Worm (Caenorhabditis elegans): ENCODE results near the gene R01E6.2.

Gene R01E6.2

DNA sequence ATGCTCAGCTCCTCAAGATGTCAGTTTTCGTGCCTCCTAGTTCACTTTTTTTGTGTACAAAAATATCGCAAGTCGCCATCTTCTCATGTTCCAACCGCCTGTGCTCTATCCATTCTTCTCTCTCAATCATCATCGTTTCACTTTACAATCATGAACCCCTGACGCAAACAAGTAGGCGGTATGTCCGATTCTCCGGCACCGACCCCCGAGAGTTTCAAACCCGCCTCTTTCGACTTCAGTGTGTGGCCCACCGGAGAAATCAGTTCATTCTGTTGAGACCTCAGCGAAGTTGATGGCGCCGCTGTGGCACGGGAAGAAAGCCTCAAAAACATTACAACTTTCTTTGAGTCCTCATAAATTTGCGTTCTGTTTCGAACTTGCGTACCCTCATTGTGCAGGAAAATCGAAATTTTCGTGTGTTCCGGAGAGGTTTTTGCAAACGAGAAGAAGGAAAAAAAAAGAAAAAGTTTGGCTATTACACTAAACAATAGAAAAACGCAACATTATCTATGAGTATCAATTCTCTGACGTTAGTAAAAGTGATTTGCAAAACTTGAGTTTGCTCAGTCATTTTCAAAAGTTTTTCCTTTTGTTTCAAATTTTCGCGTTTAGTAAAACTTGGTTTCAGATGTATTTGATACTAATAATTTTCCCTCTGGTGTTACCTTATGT is 38.7 kb upstream of the R01E6.2 start, which contains the start of gene F54B11.9:
F54B11.9 (plus strand) TSS at position 622 of the 672 bp plus-strand sequence.
- TF ChIP-seq sdc-2 (tag; optimal IDR thresholded peaks at IDR 0.05) (peak; percentile 96), lim-6 (tag; optimal IDR thresholded peaks at IDR 0.05) (no peak), ceh-18 (tag; optimal IDR thresholded peaks at IDR 0.05) (peak; percentile 40)

DNA sequence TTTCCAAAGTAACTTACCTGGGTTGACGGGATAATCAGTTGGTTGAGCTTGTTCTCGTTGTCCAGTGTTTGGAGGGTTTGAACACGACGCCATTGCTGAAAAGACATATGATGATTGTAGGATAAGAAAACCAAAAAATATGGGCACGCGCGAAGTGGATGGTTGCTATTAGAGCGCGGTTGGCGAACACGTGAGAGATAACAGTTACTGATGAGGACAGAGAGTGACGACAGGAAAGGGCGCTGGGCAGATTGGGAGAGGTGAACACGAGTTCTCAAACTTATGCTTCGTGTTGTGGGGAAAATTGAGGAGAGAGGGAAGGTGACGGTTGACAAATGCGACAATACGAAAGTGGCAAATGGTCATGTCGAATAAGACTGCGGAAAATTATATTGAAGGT is 37.5 kb upstream of the R01E6.2 start, which contains the start of gene F54B11.8:
F54B11.8 (minus strand) TSS at position 101 of the 400 bp plus-strand sequence.
- no peak for TF ChIP-seq ceh-24 (tag; optimal IDR thresholded peaks at IDR 0.05)
- TF ChIP-seq npax-4 (tag; optimal IDR thresholded peaks at IDR 0.05) = no peak
- TF ChIP-seq ceh-18 (tag; optimal IDR thresholded peaks at IDR 0.05) = no peak
- no peak for TF ChIP-seq ceh-30 (tag; optimal IDR thresholded peaks at IDR 0.05)
- TF ChIP-seq K09A11.1 (tag; optimal IDR thresholded peaks at IDR 0.05; ENCODE audit: insufficient read depth) = no peak
- TF ChIP-seq pqm-1 (tag; optimal IDR thresholded peaks at IDR 0.05) = no peak
- no peak for TF ChIP-seq sdc-2 (tag; optimal IDR thresholded peaks at IDR 0.05)
- TF ChIP-seq zip-5 (tag; optimal IDR thresholded peaks at IDR 0.05) = no peak
- TF ChIP-seq rnt-1 (tag; optimal IDR thresholded peaks at IDR 0.05) = no peak
- no peak for TF ChIP-seq fkh-10 (GFP tag; optimal IDR thresholded peaks at IDR 0.05)
- TF ChIP-seq hlh-30 (tag; optimal IDR thresholded peaks at IDR 0.05; ENCODE audit: insufficient read depth) = no peak
- no peak for TF ChIP-seq nhr-232 (tag; optimal IDR thresholded peaks at IDR 0.05)
- no peak for TF ChIP-seq unc-42 (tag; optimal IDR thresholded peaks at IDR 0.05)
- TF ChIP-seq dmd-4 (tag; optimal IDR thresholded peaks at IDR 0.05; ENCODE audit: borderline replicate concordance) = no peak
- TF ChIP-seq hlh-15 (tag; optimal IDR thresholded peaks at IDR 0.05) = no peak

DNA sequence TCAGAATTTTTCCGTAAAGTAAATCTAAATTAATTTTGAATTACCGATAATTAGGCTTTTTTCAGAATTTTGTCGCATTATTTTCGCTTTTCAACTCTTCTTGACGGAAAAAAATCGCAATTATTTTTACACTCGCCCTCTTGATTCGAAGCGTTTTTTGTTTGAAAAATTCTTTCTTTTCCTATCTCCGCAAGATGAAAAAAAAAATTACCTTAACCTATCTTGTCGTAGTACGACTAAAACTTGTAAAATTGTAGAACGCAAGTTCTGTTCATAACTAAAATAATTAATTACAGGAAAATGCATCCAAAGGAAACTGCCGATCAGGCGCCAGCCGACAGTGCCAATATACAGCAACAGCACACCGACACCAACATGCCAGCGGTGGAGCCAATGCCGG is 33.8 kb upstream of the R01E6.2 start, which contains the start of gene F54B11.7:
F54B11.7 (plus strand) TSS at position 301 of the 400 bp plus-strand sequence.
- TF ChIP-seq dmd-4 (tag; optimal IDR thresholded peaks at IDR 0.05; ENCODE audit: borderline replicate concordance) (no peak), nfya-1 (tag; optimal IDR thresholded peaks at IDR 0.05) (no peak), ref-2 (tag; optimal IDR thresholded peaks at IDR 0.05) (no peak), dve-1 (tag; optimal IDR thresholded peaks at IDR 0.05) (no peak), unc-86 (tag; optimal IDR thresholded peaks at IDR 0.05) (no peak), pros-1 (tag; optimal IDR thresholded peaks at IDR 0.05) (no peak), tbx-7 (tag; optimal IDR thresholded peaks at IDR 0.05) (no peak), madf-2 (tag; optimal IDR thresholded peaks at IDR 0.05) (no peak), lin-11 (tag; optimal IDR thresholded peaks at IDR 0.05) (no peak), mec-3 (tag; optimal IDR thresholded peaks at IDR 0.05; ENCODE audit: borderline replicate concordance) (no peak), C38D4.7 (GFP tag; optimal IDR thresholded peaks at IDR 0.05) (no peak), che-1 (tag; optimal IDR thresholded peaks at IDR 0.05) (no peak), hlh-13 (GFP tag; optimal IDR thresholded peaks at IDR 0.05) (no peak), ceh-24 (tag; optimal IDR thresholded peaks at IDR 0.05) (no peak), C08G9.2 (tag; optimal IDR thresholded peaks at IDR 0.05) (no peak), ceh-2 (tag; optimal IDR thresholded peaks at IDR 0.05) (no peak)

- TF ChIP-seq ets-4 (tag; optimal IDR thresholded peaks at IDR 0.05) (no peak), ref-2 (tag; optimal IDR thresholded peaks at IDR 0.05) (peak; percentile 32), rnt-1 (tag; optimal IDR thresholded peaks at IDR 0.05) (no peak), fkh-6 (tag; optimal IDR thresholded peaks at IDR 0.05) (no peak), unc-55 (GFP tag; optimal IDR thresholded peaks at IDR 0.05) (peak; percentile 58), syd-9 (tag; optimal IDR thresholded peaks at IDR 0.05) (peak; percentile 25), lim-6 (tag; optimal IDR thresholded peaks at IDR 0.05) (peak; percentile 64), nhr-11 (tag; optimal IDR thresholded peaks at IDR 0.05) (no peak), sdc-2 (tag; optimal IDR thresholded peaks at IDR 0.05) (peak; percentile 79), ceh-45 (GFP tag; IDR thresholded peaks at IDR 0.05) (no peak), ceh-2 (tag; optimal IDR thresholded peaks at IDR 0.05) (peak; percentile 17), pag-3 (tag; optimal IDR thresholded peaks at IDR 0.05; ENCODE audit: borderline replicate concordance) (peak; percentile 13), ceh-9 (tag; optimal IDR thresholded peaks at IDR 0.05) (no peak), tbx-7 (tag; optimal IDR thresholded peaks at IDR 0.05) (no peak), ceh-19 (GFP tag; optimal IDR thresholded peaks at IDR 0.05) (no peak), ceh-24 (tag; optimal IDR thresholded peaks at IDR 0.05) (no peak), hlh-6 (tag; optimal IDR thresholded peaks at IDR 0.05) (peak; percentile 46), ceh-14 (tag; optimal IDR thresholded peaks at IDR 0.05) (peak; percentile 66), pros-1 (tag; optimal IDR thresholded peaks at IDR 0.05) (peak; percentile 4), nfya-1 (tag; optimal IDR thresholded peaks at IDR 0.05) (peak; percentile 58), ceh-48 (tag; optimal IDR thresholded peaks at IDR 0.05) (peak; percentile 47), C08G9.2 (tag; optimal IDR thresholded peaks at IDR 0.05) (peak; percentile 15), ttx-3 (tag; optimal IDR thresholded peaks at IDR 0.05) (peak; percentile 16), ceh-31 (tag; optimal IDR thresholded peaks at IDR 0.05) (peak; percentile 81), unc-42 (tag; optimal IDR thresholded peaks at IDR 0.05) (peak; percentile 81), unc-86 (tag; optimal IDR thresholded peaks at IDR 0.05) (peak; percentile 26)
Observed at ce11 chrX:13598021-13598499, 31.7 kb upstream of the R01E6.2 start, which contains the start of gene bra-1. Gene bra-1 (plus strand): TSS chrX:13598449.
